Worm (Caenorhabditis elegans) whole organism, L4 larva: Measurements from ENCODE around the gene sphk-1.

Source experiments
- R02D3.7 ChIP-seq: fragments of 150-350 bp; sonication (generic microtip); optimal IDR thresholded peaks from 3 replicates; lab custom pipeline; 2014; ENCODE audit warnings: missing biosample characterization, missing genetic modification characterization
- attf-4 ChIP-seq: sonication (generic microtip); optimal IDR thresholded peaks from 3 replicates; lab custom pipeline; 2017; ENCODE audit warnings: missing biosample characterization, missing genetic modification characterization
- ceh-20 ChIP-seq: fragments of 200-800 bp; sonication (Bioruptor generic); IDR thresholded peaks from 2 replicates; pipeline ENCODE4 v1.3.6; 2022; ENCODE audit warnings: missing genetic modification reagents, missing genetic modification characterization, missing compliant biosample characterization
- ceh-82 ChIP-seq: sonication (generic microtip); optimal IDR thresholded peaks from 2 replicates; lab custom pipeline; 2017; ENCODE audit warnings: missing biosample characterization, missing genetic modification characterization
- ctbp-1 ChIP-seq: fragments of 200-800 bp; sonication (Bioruptor generic); IDR thresholded peaks from 2 replicates; pipeline ENCODE4 v1.3.6; 2022; ENCODE audit warnings: missing genetic modification reagents, missing genetic modification characterization, missing compliant biosample characterization
- daf-12 ChIP-seq: fragments of 150-350 bp; optimal IDR thresholded peaks from 2 replicates; lab custom pipeline; 2014; ENCODE audit warnings: missing biosample characterization, missing genetic modification reagents, missing genetic modification characterization
- daf-19 ChIP-seq: fragments of 200-800 bp; sonication (Bioruptor generic); conservative IDR thresholded peaks from 2 replicates; pipeline ENCODE4 v1.3.6; 2022; ENCODE audit warnings: missing genetic modification characterization, missing compliant biosample characterization
- egl-27 ChIP-seq: sonication (generic microtip); optimal IDR thresholded peaks from 3 replicates; lab custom pipeline; 2017; ENCODE audit warnings: missing biosample characterization, missing genetic modification reagents, missing genetic modification characterization
- fkh-10 ChIP-seq: fragments of 150-350 bp; optimal IDR thresholded peaks from 2 replicates; lab custom pipeline; 2014; ENCODE audit warnings: missing biosample characterization, missing genetic modification reagents, missing genetic modification characterization
- lsy-2 ChIP-seq, 2 experiments: fragments of 150-350 bp in 1 of 2; sonication (generic microtip) in 1 of 2; optimal IDR thresholded peaks; 2 replicates each; lab custom pipeline; 2014 to 2017; ENCODE audit warnings: missing biosample characterization in 2 of 2, missing genetic modification characterization in 2 of 2
- nhr-76 ChIP-seq: fragments of 150-350 bp; optimal IDR thresholded peaks from 2 replicates; lab custom pipeline; 2014; ENCODE audit warnings: missing biosample characterization, missing genetic modification characterization
- nhr-77 ChIP-seq: fragments of 150-350 bp; optimal IDR thresholded peaks from 2 replicates; lab custom pipeline; 2014; ENCODE audit warnings: missing biosample characterization, missing genetic modification characterization
- zag-1 ChIP-seq: fragments of 150-350 bp; optimal IDR thresholded peaks from 2 replicates; lab custom pipeline; 2014; ENCODE audit warnings: missing biosample characterization, missing genetic modification characterization
- zip-2 ChIP-seq: fragments of 150-350 bp; optimal IDR thresholded peaks from 2 replicates; lab custom pipeline; 2014; ENCODE audit warnings: missing biosample characterization, missing genetic modification characterization

- TF ChIP-seq nhr-77 (tag; lab: Kevin White, UChicago) = no peak
- TF ChIP-seq ceh-20 (GFP tag; lab: Robert Waterston, UW) = no peak
- no peak for TF ChIP-seq attf-4
- no peak for TF ChIP-seq egl-27 (tag; lab: Kevin White, UChicago)
- TF ChIP-seq daf-12 (tag; lab: Kevin White, UChicago) = no peak
- peak in 1 of 2 experiments; percentile 33 for TF ChIP-seq lsy-2 (tag; optimal IDR thresholded peaks at IDR 0.05; lab: Kevin White, UChicago)
- TF ChIP-seq ceh-82 (tag; lab: Kevin White, UChicago) = no peak
- TF ChIP-seq zip-2 (tag; lab: Kevin White, UChicago) = no peak
- TF ChIP-seq fkh-10 = no peak
- TF ChIP-seq R02D3.7 (tag; lab: Kevin White, UChicago) = no peak
- TF ChIP-seq ctbp-1 (GFP tag; lab: Robert Waterston, UW) = no peak
- TF ChIP-seq nhr-76 = no peak
- no peak for TF ChIP-seq zag-1
- TF ChIP-seq daf-19 (GFP tag; lab: Robert Waterston, UW) = no peak
These were observed 42.1 kb upstream of the sphk-1 start, which contains the start of gene mak-1 for ce11 chrII:8743379-8744173.
